Worm (Caenorhabditis elegans) whole organism, mixed stage, embryonic: ENCODE measurements around the gene fkh-9.

Experiments
- M03D4.4 ChIP-seq: sonication (generic microtip); optimal IDR thresholded peaks from 2 replicates; lab custom pipeline; 2017; ENCODE audit warnings: mild to moderate bottlenecking, missing genetic modification characterization, missing compliant biosample characterization
- bed-3 ChIP-seq: fragments of 200-800 bp; sonication (Bioruptor generic); optimal IDR thresholded peaks from 3 replicates; lab custom pipeline; 2018; ENCODE audit warnings: mild to moderate bottlenecking, missing genetic modification characterization, moderate library complexity, missing compliant biosample characterization
- blmp-1 ChIP-seq: fragments of 150-350 bp; optimal IDR thresholded peaks from 2 replicates; lab custom pipeline; 2014; ENCODE audit warnings: missing biosample characterization, missing genetic modification characterization
- ceh-39 ChIP-seq: fragments of 150-350 bp; optimal IDR thresholded peaks from 2 replicates; lab custom pipeline; 2014; ENCODE audit warnings: missing biosample characterization, missing genetic modification characterization
- ceh-43 ChIP-seq: fragments of 200-800 bp; sonication (Bioruptor generic); optimal IDR thresholded peaks from 2 replicates; lab custom pipeline; 2018; ENCODE audit warnings: mild to moderate bottlenecking, missing genetic modification characterization, moderate library complexity, missing compliant biosample characterization
- ceh-83 ChIP-seq: fragments of 200-800 bp; sonication (Bioruptor generic); optimal IDR thresholded peaks from 2 replicates; lab custom pipeline; 2018; ENCODE audit warnings: mild to moderate bottlenecking, missing genetic modification characterization, missing compliant biosample characterization
- ces-1 ChIP-seq: fragments of 150-350 bp; optimal IDR thresholded peaks from 2 replicates; lab custom pipeline; 2014; ENCODE audit warnings: missing biosample characterization, missing genetic modification reagents, missing genetic modification characterization
- cnd-1 ChIP-seq: fragments of 200-800 bp; sonication (Bioruptor generic); optimal IDR thresholded peaks from 2 replicates; lab custom pipeline; 2018; ENCODE audit warnings: mild to moderate bottlenecking, missing genetic modification characterization, missing compliant biosample characterization
- elt-1 ChIP-seq: sonication (generic microtip); optimal IDR thresholded peaks from 2 replicates; lab custom pipeline; 2017; ENCODE audit warnings: missing genetic modification characterization, mild to moderate bottlenecking, missing compliant biosample characterization, antibody characterized with exemption, moderate library complexity, borderline replicate concordance; ENCODE audit not compliant: insufficient read depth
- elt-3 ChIP-seq: fragments of 150-350 bp; optimal IDR thresholded peaks from 2 replicates; lab custom pipeline; 2014; ENCODE audit warnings: missing biosample characterization, missing genetic modification characterization
- ham-2 ChIP-seq: fragments of 200-800 bp; sonication (Bioruptor generic); optimal IDR thresholded peaks from 2 replicates; lab custom pipeline; 2018; ENCODE audit warnings: mild to moderate bottlenecking, missing genetic modification characterization, missing compliant biosample characterization
- hlh-1 ChIP-seq: fragments of 150-350 bp; optimal IDR thresholded peaks from 2 replicates; lab custom pipeline; 2014; ENCODE audit warnings: missing biosample characterization, missing genetic modification reagents, missing genetic modification characterization
- lin-13 ChIP-seq: fragments of 150-350 bp; optimal IDR thresholded peaks from 2 replicates; lab custom pipeline; 2014; ENCODE audit warnings: missing biosample characterization, missing genetic modification characterization
- lin-32 ChIP-seq: fragments of 200-800 bp; sonication (Bioruptor generic); optimal IDR thresholded peaks from 2 replicates; lab custom pipeline; 2018; ENCODE audit warnings: mild to moderate bottlenecking, missing genetic modification characterization, missing compliant biosample characterization
- lsy-2 ChIP-seq: fragments of 150-350 bp; optimal IDR thresholded peaks from 2 replicates; lab custom pipeline; 2014; ENCODE audit warnings: missing biosample characterization, missing genetic modification characterization
- mab-5 ChIP-seq: fragments of 150-350 bp; optimal IDR thresholded peaks from 2 replicates; lab custom pipeline; 2014; ENCODE audit warnings: missing biosample characterization, missing genetic modification characterization
- mep-1 ChIP-seq: fragments of 150-350 bp; optimal IDR thresholded peaks from 2 replicates; lab custom pipeline; 2017; ENCODE audit warnings: missing biosample characterization, missing genetic modification reagents, missing genetic modification characterization, inconsistent platforms
- mls-2 ChIP-seq: sonication (generic microtip); optimal IDR thresholded peaks from 2 replicates; lab custom pipeline; 2016; ENCODE audit warnings: mild to moderate bottlenecking, missing genetic modification characterization, moderate library complexity, missing compliant biosample characterization
- nhr-12 ChIP-seq: fragments of 150-350 bp; optimal IDR thresholded peaks from 2 replicates; lab custom pipeline; 2014; ENCODE audit warnings: missing biosample characterization, missing genetic modification characterization
- nhr-2 ChIP-seq: fragments of 150-350 bp; optimal IDR thresholded peaks from 2 replicates; lab custom pipeline; 2014; ENCODE audit warnings: missing biosample characterization, missing genetic modification characterization
- nhr-28 ChIP-seq: fragments of 150-350 bp; optimal IDR thresholded peaks from 2 replicates; lab custom pipeline; 2014; ENCODE audit warnings: missing biosample characterization, missing genetic modification characterization
- nhr-76 ChIP-seq: sonication (generic microtip); optimal IDR thresholded peaks from 2 replicates; lab custom pipeline; 2017; ENCODE audit warnings: missing biosample characterization, missing genetic modification characterization
- pha-4 ChIP-seq: fragments of 150-350 bp; optimal IDR thresholded peaks from 2 replicates; lab custom pipeline; 2018; ENCODE audit warnings: missing biosample characterization, missing genetic modification reagents, missing genetic modification characterization
- sem-2 ChIP-seq: fragments of 200-800 bp; sonication (Bioruptor generic); optimal IDR thresholded peaks from 2 replicates; lab custom pipeline; 2018; ENCODE audit warnings: mild to moderate bottlenecking, missing genetic modification characterization, missing compliant biosample characterization
- snpc-4 ChIP-seq: fragments of 150-350 bp; optimal IDR thresholded peaks from 2 replicates; lab custom pipeline; 2014; ENCODE audit warnings: missing biosample characterization, missing genetic modification characterization
- sptf-1 ChIP-seq: sonication (generic microtip); optimal IDR thresholded peaks from 2 replicates; lab custom pipeline; 2017; ENCODE audit warnings: mild to moderate bottlenecking, missing genetic modification characterization, moderate library complexity, missing compliant biosample characterization
- tbx-8 ChIP-seq: fragments of 200-800 bp; sonication (Bioruptor generic); optimal IDR thresholded peaks from 2 replicates; lab custom pipeline; 2018; ENCODE audit warnings: mild to moderate bottlenecking, missing genetic modification characterization, moderate library complexity, missing compliant biosample characterization
- unc-120 ChIP-seq: sonication (generic microtip); optimal IDR thresholded peaks from 2 replicates; lab custom pipeline; 2017; ENCODE audit warnings: missing genetic modification characterization, missing compliant biosample characterization; ENCODE audit not compliant: poor library complexity, severe bottlenecking
- unc-39 ChIP-seq: fragments of 150-350 bp; optimal IDR thresholded peaks from 2 replicates; lab custom pipeline; 2014; ENCODE audit warnings: missing biosample characterization, missing genetic modification characterization
- unc-62 ChIP-seq: fragments of 150-350 bp; optimal IDR thresholded peaks from 2 replicates; lab custom pipeline; 2014; ENCODE audit warnings: missing biosample characterization, missing genetic modification reagents, missing genetic modification characterization
- zip-8 ChIP-seq: fragments of 150-350 bp; optimal IDR thresholded peaks from 2 replicates; lab custom pipeline; 2014; ENCODE audit warnings: missing biosample characterization, missing genetic modification characterization

Gene fkh-9

DNA sequence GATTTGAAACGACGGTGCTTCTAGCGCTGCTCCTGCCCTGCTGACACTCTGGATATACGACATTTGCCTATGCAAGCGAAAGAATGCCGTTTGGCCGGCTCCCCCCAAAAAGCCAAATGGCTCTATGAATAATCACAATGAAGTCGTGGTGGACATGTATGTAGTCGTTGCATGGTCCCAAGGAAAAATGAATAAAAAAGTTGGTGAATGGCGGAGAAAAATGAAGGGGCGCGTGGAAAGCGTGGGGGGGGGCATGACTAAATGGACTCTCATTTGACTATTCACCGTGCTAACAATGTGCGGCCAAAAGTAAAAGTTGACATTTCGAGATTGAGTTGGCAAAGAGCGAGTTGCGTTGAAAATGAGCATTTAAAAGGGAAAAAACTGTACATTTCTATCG is 32.7 kb upstream of the fkh-9 start:
- TF ChIP-seq ces-1 (GFP tag; lab: Kevin White, UChicago) = no peak
- no peak for TF ChIP-seq ceh-43 (GFP tag; lab: Kevin White, UChicago)
- TF ChIP-seq pha-4 (tag; lab: Kevin White, UChicago) = no peak
- no peak for TF ChIP-seq unc-62 (GFP tag; lab: Kevin White, UChicago)
- TF ChIP-seq blmp-1 = no peak
- TF ChIP-seq mls-2 (tag; lab: Kevin White, UChicago) = no peak
- TF ChIP-seq nhr-76 (tag; lab: Kevin White, UChicago) = no peak
- no peak for TF ChIP-seq ceh-39
- no peak for TF ChIP-seq snpc-4 (tag; lab: Kevin White, UChicago)
- no peak for TF ChIP-seq unc-39
- no peak for TF ChIP-seq elt-3 (tag; lab: Kevin White, UChicago)
- TF ChIP-seq bed-3 (GFP tag; lab: Kevin White, UChicago) = no peak
- TF ChIP-seq sptf-1 (tag; lab: Kevin White, UChicago) = no peak
- TF ChIP-seq ceh-83 = no peak
- TF ChIP-seq lin-32 (GFP tag; lab: Kevin White, UChicago) = no peak
- no peak for TF ChIP-seq hlh-1 (tag; lab: Kevin White, UChicago)
- TF ChIP-seq unc-120 (tag; lab: Kevin White, UChicago) = no peak
- TF ChIP-seq M03D4.4 (tag; lab: Kevin White, UChicago) = no peak

DNA sequence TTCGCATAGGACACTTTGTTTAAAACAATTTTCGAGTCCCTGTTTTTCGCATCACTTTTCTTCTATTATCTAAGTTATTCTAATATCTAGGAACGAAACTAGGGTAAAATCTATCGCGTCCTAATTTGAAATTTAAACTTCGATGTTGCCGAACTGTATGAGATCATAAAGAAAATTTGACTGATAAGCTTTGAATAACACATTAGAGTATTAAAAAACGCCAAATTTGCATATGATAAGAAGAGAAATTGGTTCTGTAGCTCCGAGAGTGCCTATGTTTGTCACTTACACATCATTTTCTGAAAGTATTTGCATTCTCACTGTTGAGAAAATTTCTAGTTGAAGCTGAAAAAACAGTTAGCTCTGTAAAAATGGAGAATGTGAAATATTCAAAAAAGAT is 31.6 kb upstream of the fkh-9 start:
- TF ChIP-seq bed-3 (GFP tag; lab: Kevin White, UChicago) (no peak), snpc-4 (tag; lab: Kevin White, UChicago) (no peak), tbx-8 (GFP tag; lab: Kevin White, UChicago) (no peak), mab-5 (tag; lab: Kevin White, UChicago) (no peak), M03D4.4 (tag; lab: Kevin White, UChicago) (no peak), mls-2 (tag; lab: Kevin White, UChicago) (no peak), mep-1 (tag; lab: Kevin White, UChicago) (no peak), ceh-43 (GFP tag; lab: Kevin White, UChicago) (no peak), ham-2 (GFP tag; lab: Kevin White, UChicago) (no peak), sptf-1 (tag; lab: Kevin White, UChicago) (no peak), ceh-39 (no peak), nhr-28 (tag; lab: Kevin White, UChicago) (no peak), nhr-2 (tag; lab: Kevin White, UChicago) (no peak), sem-2 (no peak), elt-1 (tag; lab: Kevin White, UChicago) (no peak), cnd-1 (tag; lab: Kevin White, UChicago) (no peak), nhr-76 (tag; lab: Kevin White, UChicago) (no peak), hlh-1 (tag; lab: Kevin White, UChicago) (no peak), elt-3 (tag; lab: Kevin White, UChicago) (no peak), unc-62 (GFP tag; lab: Kevin White, UChicago) (no peak)
- TF ChIP-seq, all 35 proteins: peak for 0

DNA sequence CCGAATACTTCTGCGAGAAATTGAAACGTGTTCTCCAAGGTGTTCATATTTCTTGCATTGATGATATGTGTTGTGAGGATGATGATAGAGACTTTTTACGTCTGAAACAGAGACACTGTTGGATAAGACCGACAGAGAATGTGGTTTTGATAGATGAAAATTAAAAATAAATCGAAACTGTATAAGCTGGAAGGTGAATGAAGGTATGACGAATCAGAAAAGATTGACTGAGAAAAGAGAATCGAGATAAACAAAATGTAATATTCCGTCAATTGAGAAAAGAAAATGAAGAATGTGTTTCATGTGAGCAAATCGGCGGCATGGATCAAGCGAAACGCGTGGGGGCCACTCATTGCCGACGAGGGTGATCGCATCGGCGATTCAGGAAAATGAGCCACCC is 30.9 kb upstream of the fkh-9 start, which contains the start of gene ceh-18:
Gene ceh-18, minus strand, starts transcription at position 101 of the 400 bp plus-strand sequence.
- TF ChIP-seq pha-4 (tag; lab: Kevin White, UChicago) (no peak), nhr-2 (tag; lab: Kevin White, UChicago) (no peak), ces-1 (GFP tag; lab: Kevin White, UChicago) (no peak), lin-13 (no peak), bed-3 (GFP tag; lab: Kevin White, UChicago) (no peak), unc-39 (no peak), sptf-1 (tag; lab: Kevin White, UChicago) (no peak)

DNA sequence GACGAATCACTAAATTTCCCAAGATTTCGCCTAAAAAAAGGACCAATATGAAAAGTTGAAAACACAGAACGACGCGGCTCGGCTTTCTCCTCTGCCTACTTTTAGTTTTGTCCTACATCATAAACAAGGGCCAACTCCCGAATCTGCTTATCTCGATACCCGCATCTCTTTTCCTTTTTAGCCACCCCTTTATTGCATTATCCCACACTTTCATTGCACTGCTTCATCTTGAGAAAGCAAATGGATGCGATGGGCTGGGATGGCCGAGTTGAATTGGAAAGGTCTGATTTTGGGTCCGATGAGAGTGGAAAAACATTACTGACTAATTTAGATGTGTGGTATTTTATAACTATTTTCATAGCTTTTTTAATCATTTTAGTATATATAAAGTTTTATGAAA is 29.0 kb upstream of the fkh-9 start:
- TF ChIP-seq nhr-12 (tag; lab: Kevin White, UChicago) (no peak), ces-1 (GFP tag; lab: Kevin White, UChicago) (peak; percentile 83)

DNA sequence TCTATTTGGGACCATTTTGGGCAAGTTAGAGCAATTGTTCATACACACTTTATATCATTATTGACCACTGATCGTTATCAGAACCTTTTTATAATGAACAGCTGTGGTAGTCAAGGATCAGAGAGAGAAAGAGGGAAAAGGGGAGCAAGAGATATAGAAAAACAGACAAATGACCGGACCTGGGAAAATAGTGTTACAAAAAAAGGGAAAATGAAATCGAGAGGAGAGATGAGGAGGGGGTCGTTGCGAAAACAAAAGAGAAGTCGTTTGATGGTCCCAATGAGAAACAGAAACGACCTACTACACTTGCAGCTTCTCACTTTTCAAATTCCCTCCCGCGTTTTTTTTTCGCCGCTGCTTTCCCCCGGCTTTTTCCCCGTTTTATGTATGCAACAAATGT is 27.1 kb upstream of the fkh-9 start:
- peak; percentile 87 for TF ChIP-seq unc-120 (tag; lab: Kevin White, UChicago)
- no peak for TF ChIP-seq elt-3 (tag; lab: Kevin White, UChicago)
- TF ChIP-seq lsy-2 = no peak
- no peak for TF ChIP-seq ces-1 (GFP tag; lab: Kevin White, UChicago)
- TF ChIP-seq tbx-8 (GFP tag; lab: Kevin White, UChicago) = no peak
- peak; percentile 33 for TF ChIP-seq unc-62 (GFP tag; lab: Kevin White, UChicago)
- TF ChIP-seq hlh-1 (tag; lab: Kevin White, UChicago) = peak; percentile 49
- no peak for TF ChIP-seq zip-8
- TF ChIP-seq, all 35 proteins: peak for 3
